Fruit fly (Drosophila melanogaster) whole organism, embryonic: ENCODE results near the gene Alg9.

Experiments
- BEAF-32 ChIP-seq: fragments of 200-800 bp; sonication (Bioruptor generic); optimal IDR thresholded peaks from 3 replicates; lab custom pipeline; 2017; ENCODE audit warnings: missing biosample characterization, missing genetic modification characterization, mild to moderate bottlenecking, moderate library complexity, missing genetic modification reagents
- Bgb ChIP-seq: fragments of 200-800 bp; sonication (Bioruptor generic); IDR thresholded peaks from 2 replicates; pipeline ENCODE4 v1.3.6; 2022; ENCODE audit warnings: missing biosample characterization, missing genetic modification characterization; ENCODE audit not compliant: partially characterized antibody
- Bteb2 ChIP-seq: fragments of 200-800 bp; sonication (Bioruptor generic); optimal IDR thresholded peaks from 2 replicates; lab custom pipeline; 2016; ENCODE audit warnings: missing biosample characterization, missing genetic modification characterization
- CG10366 ChIP-seq: fragments of 200-800 bp; sonication (Bioruptor generic); IDR thresholded peaks from 2 replicates; pipeline ENCODE4 v1.3.6; 2022; ENCODE audit warnings: missing biosample characterization, missing genetic modification characterization
- CG11695 ChIP-seq: fragments of 200-800 bp; sonication (Bioruptor generic); IDR thresholded peaks from 3 replicates; pipeline ENCODE4 v1.3.6; 2022; ENCODE audit warnings: missing biosample characterization, missing genetic modification characterization
- CG14860 ChIP-seq: fragments of 200-800 bp; sonication (Bioruptor generic); IDR thresholded peaks from 3 replicates; pipeline ENCODE4 v1.3.6; 2022; ENCODE audit warnings: missing biosample characterization, missing genetic modification characterization; ENCODE audit not compliant: partially characterized antibody
- CG15479 ChIP-seq: fragments of 200-800 bp; sonication (Bioruptor generic); optimal IDR thresholded peaks from 3 replicates; lab custom pipeline; 2019; ENCODE audit warnings: missing biosample characterization, mild to moderate bottlenecking, missing genetic modification characterization, moderate library complexity
- CG1603 ChIP-seq: fragments of 200-800 bp; sonication (Bioruptor generic); optimal IDR thresholded peaks from 2 replicates; lab custom pipeline; 2019; ENCODE audit warnings: missing biosample characterization, mild to moderate bottlenecking, missing genetic modification characterization, moderate library complexity
- CG17186 ChIP-seq: fragments of 200-800 bp; sonication (Bioruptor generic); optimal IDR thresholded peaks from 3 replicates; lab custom pipeline; 2017; ENCODE audit warnings: missing biosample characterization, missing genetic modification reagents, missing genetic modification characterization
- CG17829 ChIP-seq: fragments of 200-800 bp; optimal IDR thresholded peaks from 2 replicates; lab custom pipeline; 2019; ENCODE audit warnings: missing biosample characterization, mild to moderate bottlenecking, missing genetic modification characterization, moderate library complexity
- CG2129 ChIP-seq: fragments of 200-800 bp; sonication (Bioruptor generic); IDR thresholded peaks from 2 replicates; pipeline ENCODE4 v1.3.6; 2022; ENCODE audit warnings: missing biosample characterization, missing genetic modification characterization; ENCODE audit not compliant: partially characterized antibody
- CG30020 ChIP-seq: fragments of 200-800 bp; optimal IDR thresholded peaks from 2 replicates; lab custom pipeline; 2019; ENCODE audit warnings: missing biosample characterization, mild to moderate bottlenecking, missing genetic modification characterization, moderate library complexity
- CG6175 ChIP-seq: fragments of 200-800 bp; sonication (Bioruptor generic); IDR thresholded peaks from 3 replicates; pipeline ENCODE4 v1.3.6; 2022; ENCODE audit warnings: missing biosample characterization, missing genetic modification characterization
- CG6813 ChIP-seq: fragments of 200-800 bp; sonication (Bioruptor generic); optimal IDR thresholded peaks from 2 replicates; lab custom pipeline; 2017; ENCODE audit warnings: missing biosample characterization, missing genetic modification characterization, mild to moderate bottlenecking, moderate library complexity, missing genetic modification reagents
- CG7786 ChIP-seq: fragments of 200-800 bp; sonication (Bioruptor generic); optimal IDR thresholded peaks from 2 replicates; lab custom pipeline; 2016; ENCODE audit warnings: missing biosample characterization, missing genetic modification characterization
- CG8089 ChIP-seq: fragments of 200-800 bp; sonication (Bioruptor generic); optimal IDR thresholded peaks from 3 replicates; lab custom pipeline; 2016; ENCODE audit warnings: missing biosample characterization, missing genetic modification characterization
- CG9876 ChIP-seq: fragments of 200-800 bp; sonication (Bioruptor generic); optimal IDR thresholded peaks from 2 replicates; lab custom pipeline; 2016; ENCODE audit warnings: missing biosample characterization, missing genetic modification characterization
- Dll ChIP-seq: fragments of 200-800 bp; sonication (Bioruptor generic); IDR thresholded peaks from 4 replicates; pipeline ENCODE4 v1.3.6; 2022; ENCODE audit warnings: missing biosample characterization, missing genetic modification characterization; ENCODE audit not compliant: partially characterized antibody
- E2f1 ChIP-seq: fragments of 200-800 bp; sonication (Bioruptor generic); IDR thresholded peaks from 2 replicates; pipeline ENCODE4 v1.3.6; 2022; ENCODE audit warnings: missing biosample characterization, missing genetic modification characterization
- HLH4C ChIP-seq: fragments of 200-800 bp; sonication (Bioruptor generic); IDR thresholded peaks from 3 replicates; pipeline ENCODE4 v1.3.6; 2022; ENCODE audit warnings: missing biosample characterization, missing genetic modification characterization; ENCODE audit not compliant: partially characterized antibody
- Lhr ChIP-seq: fragments of 200-800 bp; sonication (Bioruptor generic); optimal IDR thresholded peaks from 3 replicates; lab custom pipeline; 2017; ENCODE audit warnings: mild to moderate bottlenecking, missing biosample characterization, missing genetic modification reagents, missing genetic modification characterization
- Meics ChIP-seq: fragments of 200-800 bp; sonication (Bioruptor generic); optimal IDR thresholded peaks from 2 replicates; lab custom pipeline; 2017; ENCODE audit warnings: missing biosample characterization, mild to moderate bottlenecking, missing genetic modification characterization
- NC2β ChIP-seq: fragments of 200-800 bp; sonication (Bioruptor generic); optimal IDR thresholded peaks from 2 replicates; lab custom pipeline; 2016; ENCODE audit warnings: missing biosample characterization, missing genetic modification characterization
- NFAT ChIP-seq: fragments of 200-800 bp; sonication (Bioruptor generic); IDR thresholded peaks from 2 replicates; pipeline ENCODE4 v1.3.6; 2022; ENCODE audit warnings: missing biosample characterization, missing genetic modification characterization
- Nf-YA ChIP-seq: fragments of 200-800 bp; sonication (Bioruptor generic); IDR thresholded peaks from 2 replicates; pipeline ENCODE4 v1.3.6; 2022; ENCODE audit warnings: missing biosample characterization, missing genetic modification characterization
- Nf-YC ChIP-seq: fragments of 200-800 bp; optimal IDR thresholded peaks from 3 replicates; lab custom pipeline; 2019; ENCODE audit warnings: missing biosample characterization, mild to moderate bottlenecking, missing genetic modification characterization, moderate library complexity
- Pdp1 ChIP-seq, 2 experiments: fragments of 200-800 bp; sonication (Bioruptor generic); optimal IDR thresholded peaks; 3 replicates each; lab custom pipeline; 2016; ENCODE audit warnings: missing biosample characterization in 2 of 2, missing genetic modification characterization in 2 of 2, mild to moderate bottlenecking in 1 of 2, moderate library complexity in 1 of 2
- Rfx ChIP-seq: fragments of 200-800 bp; sonication (Bioruptor generic); IDR thresholded peaks from 2 replicates; pipeline ENCODE4 v1.3.6; 2022; ENCODE audit warnings: missing biosample characterization, missing genetic modification characterization
- Sry-δ ChIP-seq: fragments of 200-800 bp; sonication (Bioruptor generic); optimal IDR thresholded peaks from 2 replicates; lab custom pipeline; 2016; ENCODE audit warnings: missing biosample characterization, missing genetic modification characterization
- Xbp1 ChIP-seq: fragments of 200-800 bp; sonication (Bioruptor generic); optimal IDR thresholded peaks from 3 replicates; lab custom pipeline; 2016; ENCODE audit warnings: missing biosample characterization, mild to moderate bottlenecking, missing genetic modification characterization
- amos ChIP-seq: fragments of 200-800 bp; sonication (Bioruptor generic); IDR thresholded peaks from 2 replicates; pipeline ENCODE4 v1.3.6; 2022; ENCODE audit warnings: missing biosample characterization, missing genetic modification characterization; ENCODE audit not compliant: partially characterized antibody
- aop ChIP-seq: fragments of 200-800 bp; sonication (Bioruptor generic); IDR thresholded peaks from 2 replicates; pipeline ENCODE4 v1.3.6; 2022; ENCODE audit warnings: missing biosample characterization, missing genetic modification characterization
- bab2 ChIP-seq: fragments of 200-800 bp; sonication (Bioruptor generic); optimal IDR thresholded peaks from 2 replicates; lab custom pipeline; 2016; ENCODE audit warnings: missing biosample characterization, missing genetic modification characterization
- bbx ChIP-seq: fragments of 200-800 bp; sonication (Bioruptor generic); IDR thresholded peaks from 2 replicates; pipeline ENCODE4 v1.3.6; 2022; ENCODE audit warnings: missing biosample characterization, missing genetic modification characterization; ENCODE audit not compliant: partially characterized antibody
- ftz-f1 ChIP-seq: fragments of 200-800 bp; sonication (Bioruptor generic); optimal IDR thresholded peaks from 2 replicates; lab custom pipeline; 2016; ENCODE audit warnings: missing biosample characterization, missing genetic modification characterization
- gcm ChIP-seq: fragments of 200-800 bp; sonication (Bioruptor generic); optimal IDR thresholded peaks from 2 replicates; lab custom pipeline; 2019; ENCODE audit warnings: missing biosample characterization, mild to moderate bottlenecking, missing genetic modification characterization, moderate library complexity
- gcm2 ChIP-seq: fragments of 200-800 bp; sonication (Bioruptor generic); optimal IDR thresholded peaks from 2 replicates; lab custom pipeline; 2016; ENCODE audit warnings: missing biosample characterization, missing genetic modification characterization
- hb ChIP-seq: fragments of 200-800 bp; sonication (Bioruptor generic); IDR thresholded peaks from 3 replicates; pipeline ENCODE4 v1.3.6; 2022; ENCODE audit warnings: missing biosample characterization, missing genetic modification characterization; ENCODE audit not compliant: partially characterized antibody
- lab ChIP-seq: fragments of 200-800 bp; sonication (Bioruptor generic); optimal IDR thresholded peaks from 3 replicates; lab custom pipeline; 2017; ENCODE audit warnings: missing biosample characterization, missing genetic modification characterization, mild to moderate bottlenecking, moderate library complexity, missing genetic modification reagents
- odd ChIP-seq: fragments of 200-800 bp; sonication (Bioruptor generic); optimal IDR thresholded peaks from 2 replicates; lab custom pipeline; 2017; ENCODE audit warnings: missing biosample characterization, mild to moderate bottlenecking, missing genetic modification characterization
- prd ChIP-seq, 3 experiments: fragments of >200 bp in 2 of 3; fragments of 200-800 bp in 1 of 3; sonication (Bioruptor generic) in 1 of 3; optimal IDR thresholded peaks in 2 of 3; IDR thresholded peaks in 1 of 3; 2 replicates in 2 of 3; 3 replicates in 1 of 3; pipeline versions ENCODE4 v1.3.6 to Lab custom; 2017 to 2022; ENCODE audit warnings: missing biosample characterization in 1 of 3, missing genetic modification characterization in 1 of 3
- ro ChIP-seq: fragments of 200-800 bp; sonication (Bioruptor generic); IDR thresholded peaks from 2 replicates; pipeline ENCODE4 v1.3.6; 2022; ENCODE audit warnings: missing biosample characterization, missing genetic modification characterization
- row ChIP-seq: fragments of 200-800 bp; sonication (Bioruptor generic); IDR thresholded peaks from 3 replicates; pipeline ENCODE4 v1.3.6; 2022; ENCODE audit warnings: missing biosample characterization, missing genetic modification characterization
- sc ChIP-seq, 3 experiments: fragments of >200 bp in 2 of 3; fragments of 200-800 bp in 1 of 3; sonication (Bioruptor generic) in 1 of 3; optimal IDR thresholded peaks; 2 replicates in 2 of 3; 3 replicates in 1 of 3; lab custom pipeline; 2017; ENCODE audit warnings: mild to moderate bottlenecking in 1 of 3, missing biosample characterization in 1 of 3, missing genetic modification characterization in 1 of 3, missing genetic modification reagents in 1 of 3
- stc ChIP-seq: fragments of 200-800 bp; sonication (Bioruptor generic); IDR thresholded peaks from 2 replicates; pipeline ENCODE4 v1.3.6; 2022; ENCODE audit warnings: missing biosample characterization, missing genetic modification characterization
- tgo ChIP-seq: fragments of 200-800 bp; sonication (Bioruptor generic); IDR thresholded peaks from 3 replicates; pipeline ENCODE4 v1.3.6; 2022; ENCODE audit warnings: missing biosample characterization, missing genetic modification characterization
- tna ChIP-seq: fragments of 200-800 bp; sonication (Bioruptor generic); IDR thresholded peaks from 2 replicates; pipeline ENCODE4 v1.3.6; 2022; ENCODE audit warnings: missing biosample characterization, missing genetic modification characterization; ENCODE audit not compliant: partially characterized antibody
- unpg ChIP-seq: fragments of 200-800 bp; sonication (Bioruptor generic); optimal IDR thresholded peaks from 3 replicates; lab custom pipeline; 2018; ENCODE audit warnings: missing biosample characterization, mild to moderate bottlenecking, missing genetic modification characterization, moderate library complexity

Alg9 gene

DNA sequence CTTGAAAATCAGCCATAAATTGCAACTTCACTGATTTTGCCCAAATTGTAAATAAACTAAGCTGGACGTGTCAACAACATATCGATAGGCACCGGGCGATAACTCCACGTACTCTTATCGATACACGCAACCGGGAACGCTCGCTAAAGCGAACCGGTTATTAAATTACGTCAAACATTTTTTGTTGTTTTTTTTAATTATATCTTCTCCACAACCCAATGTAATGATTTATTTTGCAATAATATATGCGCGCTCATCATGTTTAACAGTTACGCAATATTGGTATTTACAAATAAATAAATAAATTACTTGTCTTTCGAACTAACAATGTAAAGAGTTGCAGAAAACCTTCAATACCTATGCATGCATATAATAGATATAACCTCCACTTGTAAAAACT lies 6.3 kb upstream of the Alg9 start, which contains the start of gene Saysd1 (continued):
- TF ChIP-seq prd (optimal IDR thresholded peaks at IDR 0.05; lab: Kevin White, UChicago): no peak
- TF ChIP-seq prd (GFP tag; IDR thresholded peaks at IDR 0.05; lab: Robert Waterston, UW): peak; percentile 48
- peak; percentile 79 for TF ChIP-seq Rfx (GFP tag; lab: Robert Waterston, UW)
- no peak for TF ChIP-seq gcm
- TF ChIP-seq bbx (GFP tag; lab: Robert Waterston, UW): peak; percentile 92
- peak; percentile 70 for TF ChIP-seq CG2129 (GFP tag; lab: Robert Waterston, UW)
- TF ChIP-seq aop (GFP tag; lab: Robert Waterston, UW): no peak
- TF ChIP-seq ro (GFP tag; lab: Robert Waterston, UW): no peak
- TF ChIP-seq Dll (GFP tag; lab: Robert Waterston, UW): peak; percentile 90
- TF ChIP-seq CG8089: no peak
- TF ChIP-seq odd (GFP tag; lab: Kevin White, UChicago): no peak
- no peak for TF ChIP-seq Lhr (GFP tag; lab: Kevin White, UChicago)
- TF ChIP-seq Sry-δ (GFP tag; lab: Kevin White, UChicago): peak; percentile 71
- peak; percentile 21; the same call in 2 of the 3 replicates for TF ChIP-seq tgo
- TF ChIP-seq sc (optimal IDR thresholded peaks at IDR 0.05; lab: Kevin White, UChicago): no peak
- no peak for TF ChIP-seq sc (GFP tag; optimal IDR thresholded peaks at IDR 0.05; lab: Kevin White, UChicago)
- TF ChIP-seq Nf-YA (GFP tag; lab: Robert Waterston, UW): 0 out of 2 replicates have a peak, but pooled peaks have one; percentile 25
- peak; percentile 74 for TF ChIP-seq BEAF-32 (GFP tag; lab: Kevin White, UChicago)
- TF ChIP-seq CG6175 (GFP tag; lab: Robert Waterston, UW): peak; percentile 35; the same call in 1 of the 3 replicates
- TF ChIP-seq CG1603 (tag; lab: Kevin White, UChicago): peak; percentile 37
- TF ChIP-seq CG14860 (GFP tag; lab: Robert Waterston, UW): peak; percentile 80
- TF ChIP-seq Meics (GFP tag; lab: Kevin White, UChicago): peak; percentile 44
- peak; percentile 33 for TF ChIP-seq ftz-f1 (GFP tag; lab: Kevin White, UChicago)
- TF ChIP-seq NC2β (GFP tag; lab: Kevin White, UChicago): no peak
- TF ChIP-seq CG6813 (GFP tag; lab: Kevin White, UChicago): no peak
- no peak for TF ChIP-seq Bteb2 (GFP tag; lab: Kevin White, UChicago)
- peak; percentile 43; the same call in 1 of the 2 replicates for TF ChIP-seq stc
- TF ChIP-seq gcm2 (GFP tag; lab: Kevin White, UChicago): no peak
- peak; percentile 5 for TF ChIP-seq Nf-YC (tag; lab: Kevin White, UChicago)
- TF ChIP-seq Pdp1 (GFP tag; optimal IDR thresholded peaks at IDR 0.05; lab: Kevin White, UChicago): peak in 1 of 2 experiments; percentile 88
- no peak for TF ChIP-seq bab2
- TF ChIP-seq CG17186 (GFP tag; lab: Kevin White, UChicago): no peak
- TF ChIP-seq unpg (GFP tag; lab: Kevin White, UChicago): peak; percentile 9
- peak; percentile 51 for TF ChIP-seq lab (GFP tag; lab: Kevin White, UChicago)
- 0 out of 3 replicates have a peak, but pooled peaks have one; percentile 34 for TF ChIP-seq CG11695
- no peak for TF ChIP-seq CG15479 (GFP tag; lab: Kevin White, UChicago)
- TF ChIP-seq E2f1 (GFP tag; lab: Robert Waterston, UW): 0 out of 2 replicates have a peak, but pooled peaks have one; percentile 28
- TF ChIP-seq CG7786 (GFP tag; lab: Kevin White, UChicago): no peak
- TF ChIP-seq NFAT: peak; percentile 47; the same call in 1 of the 2 replicates
- TF ChIP-seq CG30020: no peak
- no peak for TF ChIP-seq CG17829 (tag; lab: Kevin White, UChicago)
- no peak for TF ChIP-seq CG9876 (GFP tag; lab: Kevin White, UChicago)
- TF ChIP-seq CG10366 (GFP tag; lab: Robert Waterston, UW): no peak
- TF ChIP-seq Xbp1: no peak
- peak; percentile 81 for TF ChIP-seq tna (GFP tag; lab: Robert Waterston, UW)
- peak; percentile 79 for TF ChIP-seq amos (GFP tag; lab: Robert Waterston, UW)
- peak; percentile 34; the same call in 1 of the 3 replicates for TF ChIP-seq row (GFP tag; lab: Robert Waterston, UW)
- peak; percentile 90 for TF ChIP-seq HLH4C (GFP tag; lab: Robert Waterston, UW)
- TF ChIP-seq Bgb (GFP tag; lab: Robert Waterston, UW): peak; percentile 85
- TF ChIP-seq hb: peak; percentile 85
